Worm (Caenorhabditis elegans) whole organism, L1 larva: Measurements from ENCODE around the gene R09A1.3.

Experiments used
- ceh-82 ChIP-seq, 3 experiments: fragments of 150-350 bp in 1 of 3; sonication (generic microtip) in 2 of 3; optimal IDR thresholded peaks; 2 replicates each; lab custom pipeline; 2014 to 2017; ENCODE audit warnings: missing biosample characterization in 3 of 3, missing genetic modification characterization in 3 of 3
- ces-1 ChIP-seq: fragments of 150-350 bp; optimal IDR thresholded peaks from 2 replicates; lab custom pipeline; 2014; ENCODE audit warnings: missing biosample characterization, missing genetic modification reagents, missing genetic modification characterization
- lin-15B ChIP-seq: fragments of 150-350 bp; sonication (generic microtip); optimal IDR thresholded peaks from 3 replicates; lab custom pipeline; 2014; ENCODE audit warnings: missing biosample characterization, missing genetic modification characterization
- lir-3 ChIP-seq: sonication (generic microtip); optimal IDR thresholded peaks from 2 replicates; lab custom pipeline; 2016; ENCODE audit warnings: mild to moderate bottlenecking, missing genetic modification characterization, moderate library complexity, missing compliant biosample characterization; ENCODE audit not compliant: poor library complexity
- mdl-1 ChIP-seq, 2 experiments: fragments of 150-350 bp; optimal IDR thresholded peaks; 2 replicates each; lab custom pipeline; 2014 to 2017; ENCODE audit warnings: missing biosample characterization in 2 of 2, missing genetic modification characterization in 2 of 2, inconsistent platforms in 1 of 2
- nhr-11 ChIP-seq: fragments of 150-350 bp; optimal IDR thresholded peaks from 2 replicates; lab custom pipeline; 2014; ENCODE audit warnings: missing biosample characterization, missing genetic modification characterization
- nhr-237 ChIP-seq: fragments of 150-350 bp; optimal IDR thresholded peaks from 2 replicates; lab custom pipeline; 2014; ENCODE audit warnings: missing biosample characterization, missing genetic modification characterization
- nhr-84 ChIP-seq: sonication (generic microtip); optimal IDR thresholded peaks from 2 replicates; lab custom pipeline; 2017; ENCODE audit warnings: missing biosample characterization, missing genetic modification characterization
- pqm-1 ChIP-seq: sonication (generic microtip); optimal IDR thresholded peaks from 3 replicates; lab custom pipeline; 2017; ENCODE audit warnings: missing biosample characterization, missing genetic modification characterization
- skn-1 ChIP-seq: fragments of 150-350 bp; optimal IDR thresholded peaks from 2 replicates; lab custom pipeline; 2014; ENCODE audit warnings: missing biosample characterization, missing genetic modification characterization
- snpc-4 ChIP-seq: fragments of 150-350 bp; optimal IDR thresholded peaks from 2 replicates; lab custom pipeline; 2014; ENCODE audit warnings: missing biosample characterization, missing genetic modification characterization
- sox-4 ChIP-seq: sonication (generic microtip); optimal IDR thresholded peaks from 2 replicates; lab custom pipeline; 2016; ENCODE audit warnings: missing genetic modification characterization, missing compliant biosample characterization
- unc-86 ChIP-seq: sonication (generic microtip); optimal IDR thresholded peaks from 2 replicates; lab custom pipeline; 2016; ENCODE audit warnings: missing genetic modification characterization, missing compliant biosample characterization
- ztf-11 ChIP-seq, 2 experiments: sonication (generic microtip); optimal IDR thresholded peaks; 2 replicates each; lab custom pipeline; 2016 to 2017; ENCODE audit warnings: missing genetic modification characterization in 2 of 2, missing biosample characterization in 1 of 2, missing compliant biosample characterization in 1 of 2

DNA sequence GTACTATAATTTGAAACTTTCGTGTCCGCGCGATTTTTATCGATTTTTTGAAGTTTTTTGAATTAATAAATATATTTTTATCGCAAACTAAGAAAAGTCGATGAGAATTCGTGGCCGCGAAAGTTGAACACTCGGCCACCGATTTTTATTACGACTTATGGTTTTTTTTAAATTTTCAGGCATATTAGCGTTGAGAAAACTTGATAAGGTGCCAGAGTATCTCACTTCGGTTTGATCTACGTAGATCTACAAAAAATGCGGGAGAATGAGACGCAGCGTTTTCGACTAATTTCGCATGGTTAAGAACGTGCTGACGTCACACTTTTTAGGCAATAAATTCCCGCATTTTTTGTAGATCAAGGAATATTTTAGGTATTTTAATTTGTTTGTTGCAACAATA is 3.5 kb downstream of the R09A1.3 start, which contains the start of gene pei-2:
- no peak for TF ChIP-seq nhr-84 (tag; lab: Kevin White, UChicago)
- no peak for TF ChIP-seq mdl-1 (tag; optimal IDR thresholded peaks at IDR 0.05; lab: Kevin White, UChicago)
- TF ChIP-seq ces-1 (GFP tag; lab: Kevin White, UChicago) = no peak
- TF ChIP-seq nhr-11 (tag; lab: Kevin White, UChicago) = no peak
- no peak for TF ChIP-seq skn-1 (tag; lab: Kevin White, UChicago)
- TF ChIP-seq sox-4 (tag; lab: Kevin White, UChicago) = no peak
- no peak for TF ChIP-seq ztf-11 (tag; optimal IDR thresholded peaks at IDR 0.05; lab: Kevin White, UChicago)
- no peak for TF ChIP-seq nhr-237
- TF ChIP-seq pqm-1 (tag; lab: Kevin White, UChicago) = no peak
- TF ChIP-seq lin-15B (tag; lab: Kevin White, UChicago) = no peak
- no peak for TF ChIP-seq ceh-82 (tag; optimal IDR thresholded peaks at IDR 0.05; lab: Kevin White, UChicago)
- no peak for TF ChIP-seq snpc-4 (tag; lab: Kevin White, UChicago)
- no peak for TF ChIP-seq lir-3 (tag; lab: Kevin White, UChicago)
- TF ChIP-seq unc-86 (tag; lab: Kevin White, UChicago) = no peak
